Fruit fly (Drosophila melanogaster): ENCODE data around the gene CG32982.

The CG32982 gene

DNA sequence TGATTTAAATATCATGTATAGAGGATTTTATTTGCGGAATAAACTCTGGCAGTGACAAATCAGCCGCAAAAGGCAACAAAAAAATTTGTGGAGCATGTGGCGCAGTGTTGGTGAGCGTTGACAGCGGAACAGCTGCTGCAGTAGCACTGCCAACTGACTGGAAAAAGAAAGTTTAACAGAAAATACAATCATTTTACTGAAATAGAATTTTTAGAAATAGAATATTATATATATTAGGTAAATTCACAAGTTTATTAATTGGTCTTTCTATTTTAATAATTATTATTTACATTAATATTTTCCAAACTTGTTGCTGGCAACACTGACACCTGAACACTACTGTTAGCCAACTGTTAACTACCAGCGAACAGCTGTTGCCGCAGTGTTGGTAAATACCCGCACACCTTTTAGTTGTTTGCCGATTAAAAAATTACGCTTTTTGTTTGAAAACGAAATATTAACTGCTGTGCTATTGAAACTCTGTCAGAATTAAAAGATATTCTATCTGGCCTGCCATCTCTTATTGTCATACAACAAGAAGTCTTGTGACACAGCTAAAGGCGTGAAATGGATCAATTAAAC lies 41.0 kb downstream of the CG32982 start, which contains the start of the genes CG9586 and tai (continued):
- TF ChIP-seq CG32532 (GFP tag; IDR thresholded peaks at IDR 0.05) (peak; percentile 83), pum (GFP tag; optimal IDR thresholded peaks at IDR 0.05) (peak; percentile 63), pnt (GFP tag; optimal IDR thresholded peaks at IDR 0.05) (no peak), ken (GFP tag; IDR thresholded peaks at IDR 0.05) (peak; percentile 87), CG18476 (GFP tag; optimal IDR thresholded peaks at IDR 0.05) (peak; percentile 76), CG13894 (tag; optimal IDR thresholded peaks at IDR 0.05) (peak; percentile 79), BtbVII (GFP tag; optimal IDR thresholded peaks at IDR 0.05) (peak; percentile 46), unc-4 (GFP tag; IDR thresholded peaks at IDR 0.05; ENCODE audit: partially characterized antibody) (0 out of 2 replicates have a peak, but pooled peaks have one; percentile 46), pb (GFP tag; optimal IDR thresholded peaks at IDR 0.05) (no peak), zf30C (GFP tag; optimal IDR thresholded peaks at IDR 0.05) (no peak), Dfd (GFP tag; optimal IDR thresholded peaks at IDR 0.05) (no peak), ind (GFP tag; optimal IDR thresholded peaks at IDR 0.05) (peak; percentile 84), CG4424 (GFP tag; optimal IDR thresholded peaks at IDR 0.05) (peak; percentile 88), luna (GFP tag; optimal IDR thresholded peaks at IDR 0.05) (no peak), CG33213 (GFP tag; optimal IDR thresholded peaks at IDR 0.05) (peak; percentile 20), az2 (GFP tag; optimal IDR thresholded peaks at IDR 0.05) (peak; percentile 87), CG7372 (GFP tag; IDR thresholded peaks at IDR 0.05) (peak; percentile 70), gro (GFP tag; optimal IDR thresholded peaks at IDR 0.05) (no peak), cg (GFP tag; optimal IDR thresholded peaks at IDR 0.05) (no peak), danr (GFP tag; IDR thresholded peaks at IDR 0.05) (0 out of 2 replicates have a peak, but pooled peaks have one; percentile 8), ash1 (GFP tag; optimal IDR thresholded peaks at IDR 0.05) (no peak), CG15479 (GFP tag; optimal IDR thresholded peaks at IDR 0.05) (no peak), eve (GFP tag; optimal IDR thresholded peaks at IDR 0.05) (peak in 1 of 2 experiments; percentile 88), jigr1 (GFP tag; IDR thresholded peaks at IDR 0.05) (no peak), CG8089 (GFP tag; optimal IDR thresholded peaks at IDR 0.05) (no peak), Awh (GFP tag; IDR thresholded peaks at IDR 0.05) (peak; percentile 65; the same call in 1 of the 2 replicates), CG17802 (tag; optimal IDR thresholded peaks at IDR 0.05) (peak; percentile 44), CG5245 (GFP tag; optimal IDR thresholded peaks at IDR 0.05) (peak; percentile 78), inv (GFP tag; IDR thresholded peaks at IDR 0.05; ENCODE audit: partially characterized antibody) (no peak), CG8765 (GFP tag; IDR thresholded peaks at IDR 0.05) (peak; percentile 69), CG9876 (GFP tag; optimal IDR thresholded peaks at IDR 0.05) (no peak), crc (GFP tag; optimal IDR thresholded peaks at IDR 0.05) (no peak), Aef1 (GFP tag; IDR thresholded peaks at IDR 0.05) (peak; percentile 49; the same call in 2 of the 3 replicates), CG11398 (GFP tag; optimal IDR thresholded peaks at IDR 0.05) (no peak), CG14014 (GFP tag; IDR thresholded peaks at IDR 0.05) (peak; percentile 84), hth (optimal IDR thresholded peaks at IDR 0.05) (no peak), YL-1 (GFP tag; optimal IDR thresholded peaks at IDR 0.05) (peak; percentile 62), CG15696 (tag; optimal IDR thresholded peaks at IDR 0.05) (peak; percentile 90), lov (optimal IDR thresholded peaks at IDR 0.05) (no peak), lov (GFP tag; IDR thresholded peaks at IDR 0.05) (peak; percentile 83; the same call in 1 of the 3 replicates), Hsf (GFP tag; optimal IDR thresholded peaks at IDR 0.05) (peak; percentile 72), sens (GFP tag) (peak; percentile 84), CG1602 (GFP tag; optimal IDR thresholded peaks at IDR 0.05) (peak; percentile 89), wek (GFP tag; optimal IDR thresholded peaks at IDR 0.05) (no peak), ap (GFP tag; IDR thresholded peaks at IDR 0.05) (peak; percentile 67), HLH4C (GFP tag; IDR thresholded peaks at IDR 0.05; ENCODE audit: partially characterized antibody) (peak; percentile 41; the same call in 2 of the 3 replicates), cas (GFP tag; IDR thresholded peaks at IDR 0.05) (peak; percentile 45; the same call in 1 of the 2 replicates), chm (GFP tag; IDR thresholded peaks at IDR 0.05) (peak; percentile 27; the same call in 1 of the 2 replicates), amos (GFP tag; IDR thresholded peaks at IDR 0.05; ENCODE audit: partially characterized antibody) (peak; percentile 22; the same call in 1 of the 2 replicates), Rfx (GFP tag; IDR thresholded peaks at IDR 0.05) (peak; percentile 89), CG2678 (tag; optimal IDR thresholded peaks at IDR 0.05) (peak; percentile 84)

All from whole organism, embryonic.